Worm (Caenorhabditis elegans) whole organism, L1 larva: ENCODE results near the gene egl-13.

Experiments
- blmp-1 ChIP-seq: fragments of 150-350 bp; optimal IDR thresholded peaks from 2 replicates; lab custom pipeline; 2014; ENCODE audit warnings: missing biosample characterization, missing genetic modification characterization
- ces-1 ChIP-seq: fragments of 150-350 bp; optimal IDR thresholded peaks from 2 replicates; lab custom pipeline; 2014; ENCODE audit warnings: missing biosample characterization, missing genetic modification reagents, missing genetic modification characterization
- lin-15B ChIP-seq: fragments of 150-350 bp; sonication (generic microtip); optimal IDR thresholded peaks from 3 replicates; lab custom pipeline; 2014; ENCODE audit warnings: missing biosample characterization, missing genetic modification characterization
- lin-39 ChIP-seq: fragments of 150-350 bp; optimal IDR thresholded peaks from 2 replicates; lab custom pipeline; 2014; ENCODE audit warnings: missing biosample characterization, missing genetic modification reagents, missing genetic modification characterization
- nhr-12 ChIP-seq: sonication (generic microtip); optimal IDR thresholded peaks from 2 replicates; lab custom pipeline; 2017; ENCODE audit warnings: missing biosample characterization, missing genetic modification characterization
- ztf-11 ChIP-seq, 2 experiments: sonication (generic microtip); optimal IDR thresholded peaks; 2 replicates each; lab custom pipeline; 2016 to 2017; ENCODE audit warnings: missing genetic modification characterization in 2 of 2, missing biosample characterization in 1 of 2, missing compliant biosample characterization in 1 of 2

ce11 chrX:5629941-5630340 is 33.7 kb upstream of the egl-13 start, which contains the start of gene argn-1:
- TF ChIP-seq ces-1 (GFP tag; lab: Kevin White, UChicago) (no peak), ztf-11 (tag; optimal IDR thresholded peaks at IDR 0.05; lab: Kevin White, UChicago) (no peak), lin-15B (tag; lab: Kevin White, UChicago) (no peak), nhr-12 (tag; lab: Kevin White, UChicago) (no peak), lin-39 (tag; lab: Kevin White, UChicago) (no peak), blmp-1 (tag; lab: Kevin White, UChicago) (peak; percentile 58)
